Fruit fly (Drosophila melanogaster) whole organism, embryonic: ENCODE measurements around the gene CG13239.

ENCODE experiments used
- CG1024 ChIP-seq: fragments of 200-800 bp; sonication (Bioruptor generic); IDR thresholded peaks from 2 replicates; pipeline ENCODE4 v1.3.6; 2022; ENCODE audit warnings: missing biosample characterization, missing genetic modification characterization
- CG11398 ChIP-seq: fragments of 200-800 bp; sonication (Bioruptor generic); optimal IDR thresholded peaks from 2 replicates; lab custom pipeline; 2016; ENCODE audit warnings: missing biosample characterization, missing genetic modification characterization
- CG16813 ChIP-seq: fragments of 200-800 bp; sonication (Bioruptor generic); IDR thresholded peaks from 3 replicates; pipeline ENCODE4 v1.3.6; 2022; ENCODE audit warnings: missing biosample characterization, missing genetic modification characterization; ENCODE audit not compliant: partially characterized antibody
- CG17328 ChIP-seq: fragments of 200-800 bp; sonication (Bioruptor generic); IDR thresholded peaks from 2 replicates; pipeline ENCODE4 v1.3.6; 2022; ENCODE audit warnings: missing biosample characterization, missing genetic modification characterization
- CG18011 ChIP-seq: fragments of 200-800 bp; sonication (Bioruptor generic); optimal IDR thresholded peaks from 2 replicates; lab custom pipeline; 2017; ENCODE audit warnings: missing biosample characterization, missing genetic modification characterization, mild to moderate bottlenecking, moderate library complexity, missing genotype
- CG18599 ChIP-seq: fragments of 200-800 bp; sonication (Bioruptor generic); optimal IDR thresholded peaks from 3 replicates; lab custom pipeline; 2017; ENCODE audit warnings: missing biosample characterization, missing genetic modification characterization, mild to moderate bottlenecking, moderate library complexity, missing genetic modification reagents
- CG31365 ChIP-seq: fragments of 200-800 bp; sonication (Bioruptor generic); optimal IDR thresholded peaks from 2 replicates; lab custom pipeline; 2018; ENCODE audit warnings: missing biosample characterization, mild to moderate bottlenecking, missing genetic modification characterization
- CG32767 ChIP-seq: fragments of 200-800 bp; sonication (Bioruptor generic); IDR thresholded peaks from 2 replicates; pipeline ENCODE4 v1.3.6; 2022; ENCODE audit warnings: missing biosample characterization, missing genetic modification characterization
- CG4360 ChIP-seq: fragments of 200-800 bp; sonication (Bioruptor generic); IDR thresholded peaks from 2 replicates; pipeline ENCODE4 v1.3.6; 2022; ENCODE audit warnings: missing biosample characterization, missing genetic modification characterization
- CG6175 ChIP-seq: fragments of 200-800 bp; sonication (Bioruptor generic); IDR thresholded peaks from 3 replicates; pipeline ENCODE4 v1.3.6; 2022; ENCODE audit warnings: missing biosample characterization, missing genetic modification characterization
- CG6683 ChIP-seq: fragments of 200-800 bp; sonication (Bioruptor generic); optimal IDR thresholded peaks from 2 replicates; lab custom pipeline; 2017; ENCODE audit warnings: missing biosample characterization, mild to moderate bottlenecking, missing genetic modification characterization, missing genetic modification reagents
- CG8388 ChIP-seq: fragments of 200-800 bp; sonication (Bioruptor generic); optimal IDR thresholded peaks from 2 replicates; lab custom pipeline; 2019; ENCODE audit warnings: missing biosample characterization, mild to moderate bottlenecking, missing genetic modification characterization, moderate library complexity
- CrebB ChIP-seq: fragments of 200-800 bp; sonication (Bioruptor generic); optimal IDR thresholded peaks from 3 replicates; lab custom pipeline; 2018; ENCODE audit warnings: missing biosample characterization, mild to moderate bottlenecking, missing genetic modification characterization
- D ChIP-seq, 2 experiments: fragments of 200-800 bp in 1 of 2; fragments of >200 bp in 1 of 2; sonication (Bioruptor generic) in 1 of 2; optimal IDR thresholded peaks; 2 replicates in 1 of 2; 3 replicates in 1 of 2; lab custom pipeline; 2017; ENCODE audit warnings: mild to moderate bottlenecking in 1 of 2, missing biosample characterization in 1 of 2, missing genetic modification characterization in 1 of 2, missing genetic modification reagents in 1 of 2
- D19A ChIP-seq: fragments of 200-800 bp; optimal IDR thresholded peaks from 3 replicates; lab custom pipeline; 2019; ENCODE audit warnings: missing biosample characterization, mild to moderate bottlenecking, missing genetic modification characterization, moderate library complexity
- Deaf1 ChIP-seq: fragments of 200-800 bp; optimal IDR thresholded peaks from 3 replicates; lab custom pipeline; 2019; ENCODE audit warnings: missing biosample characterization, mild to moderate bottlenecking, missing genetic modification characterization, moderate library complexity
- Ets97D ChIP-seq: fragments of 200-800 bp; sonication (Bioruptor generic); optimal IDR thresholded peaks from 3 replicates; lab custom pipeline; 2016; ENCODE audit warnings: missing biosample characterization, missing genetic modification characterization
- Fer3 ChIP-seq: fragments of 200-800 bp; sonication (Bioruptor generic); optimal IDR thresholded peaks from 2 replicates; lab custom pipeline; 2018; ENCODE audit warnings: missing biosample characterization, mild to moderate bottlenecking, missing genetic modification characterization, moderate library complexity
- GATAe ChIP-seq: fragments of 200-800 bp; sonication (Bioruptor generic); conservative IDR thresholded peaks from 2 replicates; pipeline ENCODE4 v1.3.6; 2022; ENCODE audit warnings: missing biosample characterization, missing genetic modification characterization
- H2.0 ChIP-seq: fragments of 200-800 bp; sonication (Bioruptor generic); IDR thresholded peaks from 2 replicates; pipeline ENCODE4 v1.3.6; 2022; ENCODE audit warnings: missing biosample characterization, missing genetic modification characterization
- Kr ChIP-seq: fragments of 200-800 bp; sonication (Bioruptor generic); optimal IDR thresholded peaks from 2 replicates; lab custom pipeline; 2017; ENCODE audit warnings: missing biosample characterization, mild to moderate bottlenecking, missing genetic modification characterization
- MBD-R2 ChIP-seq: fragments of 200-800 bp; sonication (Bioruptor generic); IDR thresholded peaks from 2 replicates; pipeline ENCODE4 v1.3.6; 2022; ENCODE audit warnings: missing biosample characterization, missing genetic modification characterization
- Mrtf ChIP-seq: fragments of 200-800 bp; sonication (Bioruptor generic); IDR thresholded peaks from 3 replicates; pipeline ENCODE4 v1.3.6; 2022; ENCODE audit warnings: missing biosample characterization, missing genetic modification characterization
- Myb ChIP-seq: fragments of 200-800 bp; sonication (Bioruptor generic); optimal IDR thresholded peaks from 2 replicates; lab custom pipeline; 2016; ENCODE audit warnings: missing biosample characterization, missing genetic modification characterization
- NfI ChIP-seq: fragments of 200-800 bp; sonication (Bioruptor generic); optimal IDR thresholded peaks from 3 replicates; lab custom pipeline; 2018; ENCODE audit warnings: missing biosample characterization, mild to moderate bottlenecking, missing genetic modification characterization, moderate library complexity
- Oaz ChIP-seq: fragments of 200-800 bp; sonication (Bioruptor generic); IDR thresholded peaks from 2 replicates; pipeline ENCODE4 v1.3.6; 2022; ENCODE audit warnings: missing biosample characterization, missing genetic modification characterization
- Ravus ChIP-seq: fragments of 200-800 bp; sonication (Bioruptor generic); IDR thresholded peaks from 2 replicates; pipeline ENCODE4 v1.3.6; 2022; ENCODE audit warnings: missing biosample characterization, missing genetic modification characterization
- al ChIP-seq: fragments of 200-800 bp; sonication (Bioruptor generic); IDR thresholded peaks from 2 replicates; pipeline ENCODE4 v1.3.6; 2022; ENCODE audit warnings: missing biosample characterization, missing genetic modification characterization
- bigmax ChIP-seq: fragments of 200-800 bp; sonication (Bioruptor generic); optimal IDR thresholded peaks from 2 replicates; lab custom pipeline; 2018; ENCODE audit warnings: missing biosample characterization, mild to moderate bottlenecking, missing genetic modification characterization
- br ChIP-seq: fragments of >200 bp; optimal IDR thresholded peaks from 2 replicates; lab custom pipeline; 2017
- cad ChIP-seq: fragments of >200 bp; optimal IDR thresholded peaks from 2 replicates; lab custom pipeline; 2017; ENCODE audit warnings: missing biosample characterization, missing genetic modification characterization
- cwo ChIP-seq: fragments of 200-800 bp; sonication (Bioruptor generic); optimal IDR thresholded peaks from 3 replicates; lab custom pipeline; 2017; ENCODE audit warnings: missing biosample characterization, missing genetic modification characterization, mild to moderate bottlenecking, moderate library complexity, missing genetic modification reagents
- danr ChIP-seq: fragments of 200-800 bp; sonication (Bioruptor generic); IDR thresholded peaks from 2 replicates; pipeline ENCODE4 v1.3.6; 2022; ENCODE audit warnings: missing biosample characterization, missing genetic modification characterization
- esg ChIP-seq: fragments of 200-800 bp; sonication (Bioruptor generic); conservative IDR thresholded peaks from 2 replicates; pipeline ENCODE4 v1.3.6; 2022; ENCODE audit warnings: missing biosample characterization, missing genetic modification characterization
- eyg ChIP-seq: fragments of 200-800 bp; sonication (Bioruptor generic); optimal IDR thresholded peaks from 3 replicates; lab custom pipeline; 2016; ENCODE audit warnings: missing biosample characterization, missing genetic modification characterization
- gcm2 ChIP-seq: fragments of 200-800 bp; sonication (Bioruptor generic); optimal IDR thresholded peaks from 2 replicates; lab custom pipeline; 2016; ENCODE audit warnings: missing biosample characterization, missing genetic modification characterization
- gem ChIP-seq: fragments of 200-800 bp; sonication (Bioruptor generic); optimal IDR thresholded peaks from 2 replicates; lab custom pipeline; 2019; ENCODE audit warnings: missing biosample characterization, mild to moderate bottlenecking, missing genetic modification characterization, moderate library complexity
- maf-S ChIP-seq: fragments of 200-800 bp; sonication (Bioruptor generic); optimal IDR thresholded peaks from 2 replicates; lab custom pipeline; 2016; ENCODE audit warnings: missing biosample characterization, missing genetic modification characterization
- mam ChIP-seq: fragments of 200-800 bp; sonication (Bioruptor generic); optimal IDR thresholded peaks from 3 replicates; lab custom pipeline; 2016; ENCODE audit warnings: missing biosample characterization, missing genetic modification characterization
- peb ChIP-seq: fragments of 200-800 bp; sonication (Bioruptor generic); IDR thresholded peaks from 2 replicates; pipeline ENCODE4 v1.3.6; 2022; ENCODE audit warnings: missing biosample characterization, missing genetic modification characterization
- row ChIP-seq: fragments of 200-800 bp; sonication (Bioruptor generic); IDR thresholded peaks from 3 replicates; pipeline ENCODE4 v1.3.6; 2022; ENCODE audit warnings: missing biosample characterization, missing genetic modification characterization
- salm ChIP-seq: fragments of 200-800 bp; sonication (Bioruptor generic); optimal IDR thresholded peaks from 2 replicates; lab custom pipeline; 2018; ENCODE audit warnings: missing biosample characterization, mild to moderate bottlenecking, missing genetic modification characterization
- scrt ChIP-seq: fragments of 200-800 bp; sonication (Bioruptor generic); optimal IDR thresholded peaks from 2 replicates; lab custom pipeline; 2018; ENCODE audit warnings: missing biosample characterization, mild to moderate bottlenecking, missing genetic modification characterization, moderate library complexity
- sd ChIP-seq: fragments of 200-800 bp; sonication (Bioruptor generic); optimal IDR thresholded peaks from 3 replicates; lab custom pipeline; 2018; ENCODE audit warnings: missing biosample characterization, mild to moderate bottlenecking, missing genetic modification characterization, moderate library complexity
- sim ChIP-seq: fragments of 200-800 bp; sonication (Bioruptor generic); IDR thresholded peaks from 2 replicates; pipeline ENCODE4 v1.3.6; 2022; ENCODE audit warnings: missing biosample characterization, missing genetic modification characterization
- sisA ChIP-seq: fragments of 200-800 bp; sonication (Bioruptor generic); IDR thresholded peaks from 2 replicates; pipeline ENCODE4 v1.3.6; 2022; ENCODE audit warnings: missing biosample characterization, missing genetic modification characterization
- slou ChIP-seq: fragments of 200-800 bp; sonication (Bioruptor generic); optimal IDR thresholded peaks from 3 replicates; lab custom pipeline; 2016; ENCODE audit warnings: missing biosample characterization, missing genetic modification characterization
- so ChIP-seq: fragments of 200-800 bp; sonication (Bioruptor generic); IDR thresholded peaks from 3 replicates; pipeline ENCODE4 v1.3.6; 2022; ENCODE audit warnings: missing biosample characterization, missing genetic modification characterization
- ssp ChIP-seq: fragments of 200-800 bp; sonication (Bioruptor generic); IDR thresholded peaks from 2 replicates; pipeline ENCODE4 v1.3.6; 2022; ENCODE audit warnings: missing biosample characterization, missing genetic modification characterization
- trh ChIP-seq: fragments of 200-800 bp; sonication (Bioruptor generic); optimal IDR thresholded peaks from 2 replicates; lab custom pipeline; 2016; ENCODE audit warnings: missing biosample characterization, missing genetic modification characterization

The CG13239 gene

dm6 chr3L:22835144-22835964, 25.2 kb upstream of the CG13239 start, which contains the start of gene jim (continued):
- TF ChIP-seq CG17328 (GFP tag; lab: Robert Waterston, UW) (no peak), NfI (no peak), CG11398 (no peak), Ets97D (GFP tag; lab: Kevin White, UChicago) (no peak), H2.0 (GFP tag; lab: Robert Waterston, UW) (no peak), eyg (no peak), CG4360 (GFP tag; lab: Robert Waterston, UW) (no peak; the same call in 1 of the 2 replicates), ssp (no peak), CG6683 (no peak), Myb (no peak), CG31365 (no peak), sd (tag; lab: Kevin White, UChicago) (no peak), esg (no peak), MBD-R2 (GFP tag; lab: Robert Waterston, UW) (0 out of 2 replicates have a peak, but pooled peaks have one; percentile 6), gcm2 (GFP tag; lab: Kevin White, UChicago) (no peak), CG32767 (GFP tag; lab: Robert Waterston, UW) (peak; percentile 59; the same call in 1 of the 2 replicates), D19A (tag; lab: Kevin White, UChicago) (no peak), Mrtf (GFP tag; lab: Robert Waterston, UW) (no peak), sim (GFP tag; lab: Robert Waterston, UW) (no peak), CG18599 (GFP tag; lab: Kevin White, UChicago) (peak; percentile 49), sisA (GFP tag; lab: Robert Waterston, UW) (no peak), br (no peak), salm (no peak), Oaz (GFP tag; lab: Robert Waterston, UW) (no peak), Ravus (no peak), mam (GFP tag; lab: Kevin White, UChicago) (no peak), CG1024 (GFP tag; lab: Robert Waterston, UW) (no peak), trh (GFP tag; lab: Kevin White, UChicago) (no peak), D (optimal IDR thresholded peaks at IDR 0.05; lab: Kevin White, UChicago) (no peak), D (GFP tag; optimal IDR thresholded peaks at IDR 0.05; lab: Kevin White, UChicago) (no peak), CrebB (tag; lab: Kevin White, UChicago) (no peak), al (GFP tag; lab: Robert Waterston, UW) (no peak), Kr (GFP tag; lab: Kevin White, UChicago) (no peak), Fer3 (tag; lab: Kevin White, UChicago) (no peak), GATAe (GFP tag; lab: Robert Waterston, UW) (no peak), cad (GFP tag; lab: Kevin White, UChicago) (no peak), Deaf1 (tag; lab: Kevin White, UChicago) (peak; percentile 91), CG18011 (GFP tag; lab: Kevin White, UChicago) (no peak), cwo (GFP tag; lab: Kevin White, UChicago) (peak; percentile 82), CG16813 (GFP tag; lab: Robert Waterston, UW) (no peak), peb (no peak), CG8388 (GFP tag; lab: Kevin White, UChicago) (no peak), danr (no peak; the same call in 1 of the 2 replicates), row (GFP tag; lab: Robert Waterston, UW) (no peak), bigmax (GFP tag; lab: Kevin White, UChicago) (no peak), CG6175 (peak; percentile 79; the same call in 2 of the 3 replicates), maf-S (GFP tag; lab: Kevin White, UChicago) (no peak), gem (tag; lab: Kevin White, UChicago) (no peak), scrt (peak; percentile 3), slou (no peak), so (GFP tag; lab: Robert Waterston, UW) (peak; percentile 24; the same call in 1 of the 3 replicates)
